Worm (Caenorhabditis elegans): ENCODE data around the gene ZK856.19.

- no peak for TF ChIP-seq athp-1 (tag; optimal IDR thresholded peaks at IDR 0.05)
- no peak for TF ChIP-seq repo-1 (tag; optimal IDR thresholded peaks at IDR 0.05)
- no peak for TF ChIP-seq F10E7.11 (tag; optimal IDR thresholded peaks at IDR 0.05)
- TF ChIP-seq F49E8.2 (tag; optimal IDR thresholded peaks at IDR 0.05; ENCODE audit: insufficient read depth), result no peak
- TF ChIP-seq zfh-2 (GFP tag; conservative IDR thresholded peaks at IDR 0.05), result peak; percentile 44; the same call in 1 of the 2 replicates
- TF ChIP-seq ceh-27 (GFP tag; optimal IDR thresholded peaks at IDR 0.05), result no peak
- TF ChIP-seq unc-130 (GFP tag; optimal IDR thresholded peaks at IDR 0.05), result no peak
- no peak for TF ChIP-seq lin-26 (GFP tag; IDR thresholded peaks at IDR 0.05)
- no peak for TF ChIP-seq rec-8 (tag; optimal IDR thresholded peaks at IDR 0.05)
- TF ChIP-seq pha-4 (tag; optimal IDR thresholded peaks at IDR 0.05), result no peak
- no peak for TF ChIP-seq F33H1.4 (GFP tag; IDR thresholded peaks at IDR 0.05)
- no peak for TF ChIP-seq let-526 (GFP tag; IDR thresholded peaks at IDR 0.05)
- no peak for TF ChIP-seq ztf-25 (GFP tag; IDR thresholded peaks at IDR 0.05)
Measured at ce11 chrV:10248255-10248979, 43.7 kb upstream of the ZK856.19 start, which contains the start of gene akt-1.

Measured in whole organism, young adult.